Fruit fly (Drosophila melanogaster) whole organism, embryonic: ENCODE data around the gene Wdfy2.
A peak's percentile ranks its signal among the peaks of the same experiment; 100 is the strongest.

ENCODE experiments used
- Ada2b ChIP-seq: fragments of 200-800 bp; sonication (Bioruptor generic); IDR thresholded peaks from 2 replicates; pipeline ENCODE4 v1.3.6; 2022; ENCODE audit warnings: missing biosample characterization, missing genetic modification characterization
- BEAF-32 ChIP-seq: fragments of 200-800 bp; sonication (Bioruptor generic); optimal IDR thresholded peaks from 3 replicates; lab custom pipeline; 2017; ENCODE audit warnings: missing biosample characterization, missing genetic modification characterization, mild to moderate bottlenecking, moderate library complexity, missing genetic modification reagents
- BtbVII ChIP-seq: fragments of 200-800 bp; sonication (Bioruptor generic); optimal IDR thresholded peaks from 3 replicates; lab custom pipeline; 2017; ENCODE audit warnings: missing biosample characterization, mild to moderate bottlenecking, missing genetic modification characterization
- CG10209 ChIP-seq: fragments of 200-800 bp; sonication (Bioruptor generic); optimal IDR thresholded peaks from 3 replicates; lab custom pipeline; 2017; ENCODE audit warnings: missing biosample characterization, mild to moderate bottlenecking, missing genetic modification characterization, missing genetic modification reagents
- CG11696 ChIP-seq: fragments of 200-800 bp; sonication (Bioruptor generic); IDR thresholded peaks from 2 replicates; pipeline ENCODE4 v1.3.6; 2022; ENCODE audit warnings: missing biosample characterization, missing genetic modification characterization
- CG15073 ChIP-seq: fragments of 200-800 bp; sonication (Bioruptor generic); optimal IDR thresholded peaks from 2 replicates; lab custom pipeline; 2016; ENCODE audit warnings: missing biosample characterization, missing genetic modification characterization
- CG15269 ChIP-seq: fragments of 200-800 bp; sonication (Bioruptor generic); optimal IDR thresholded peaks from 2 replicates; lab custom pipeline; 2018; ENCODE audit warnings: missing biosample characterization, mild to moderate bottlenecking, missing genetic modification characterization, moderate library complexity
- CG16863 ChIP-seq: fragments of 200-800 bp; sonication (Bioruptor generic); optimal IDR thresholded peaks from 3 replicates; lab custom pipeline; 2016; ENCODE audit warnings: missing biosample characterization, missing genetic modification characterization
- CG17359 ChIP-seq: fragments of 200-800 bp; sonication (Bioruptor generic); optimal IDR thresholded peaks from 3 replicates; lab custom pipeline; 2018; ENCODE audit warnings: missing biosample characterization, mild to moderate bottlenecking, missing genetic modification characterization, moderate library complexity
- CG2712 ChIP-seq: fragments of 200-800 bp; optimal IDR thresholded peaks from 3 replicates; lab custom pipeline; 2019; ENCODE audit warnings: missing biosample characterization, mild to moderate bottlenecking, missing genetic modification characterization, moderate library complexity
- CG2889 ChIP-seq: fragments of 200-800 bp; sonication (Bioruptor generic); IDR thresholded peaks from 3 replicates; pipeline ENCODE4 v1.3.6; 2022; ENCODE audit warnings: missing biosample characterization, missing genetic modification characterization
- CG30020 ChIP-seq: fragments of 200-800 bp; optimal IDR thresholded peaks from 2 replicates; lab custom pipeline; 2019; ENCODE audit warnings: missing biosample characterization, mild to moderate bottlenecking, missing genetic modification characterization, moderate library complexity
- CG34376 ChIP-seq: fragments of 200-800 bp; sonication (Bioruptor generic); optimal IDR thresholded peaks from 2 replicates; lab custom pipeline; 2018; ENCODE audit warnings: missing biosample characterization, mild to moderate bottlenecking, missing genetic modification characterization
- CG3847 ChIP-seq: fragments of 200-800 bp; sonication (Bioruptor generic); IDR thresholded peaks from 2 replicates; pipeline ENCODE4 v1.3.6; 2022; ENCODE audit warnings: missing biosample characterization, missing genetic modification characterization
- CG43689 ChIP-seq: fragments of 200-800 bp; sonication (Bioruptor generic); IDR thresholded peaks from 2 replicates; pipeline ENCODE4 v1.3.6; 2022; ENCODE audit warnings: missing biosample characterization, missing genetic modification characterization
- CG4404 ChIP-seq: fragments of 200-800 bp; sonication (Bioruptor generic); IDR thresholded peaks from 2 replicates; pipeline ENCODE4 v1.3.6; 2022; ENCODE audit warnings: missing biosample characterization, missing genetic modification characterization
- CG4707 ChIP-seq: fragments of 200-800 bp; sonication (Bioruptor generic); optimal IDR thresholded peaks from 2 replicates; lab custom pipeline; 2018; ENCODE audit warnings: missing biosample characterization, mild to moderate bottlenecking, missing genetic modification characterization, moderate library complexity
- CG6175 ChIP-seq: fragments of 200-800 bp; sonication (Bioruptor generic); IDR thresholded peaks from 3 replicates; pipeline ENCODE4 v1.3.6; 2022; ENCODE audit warnings: missing biosample characterization, missing genetic modification characterization
- CG6791 ChIP-seq: fragments of 200-800 bp; sonication (Bioruptor generic); IDR thresholded peaks from 3 replicates; pipeline ENCODE4 v1.3.6; 2022; ENCODE audit warnings: missing biosample characterization, missing genetic modification characterization; ENCODE audit not compliant: partially characterized antibody
- CG7556 ChIP-seq: fragments of 200-800 bp; sonication (Bioruptor generic); optimal IDR thresholded peaks from 2 replicates; lab custom pipeline; 2017; ENCODE audit warnings: missing biosample characterization, mild to moderate bottlenecking, missing genetic modification characterization
- CG7928 ChIP-seq: fragments of 200-800 bp; sonication (Bioruptor generic); optimal IDR thresholded peaks from 2 replicates; lab custom pipeline; 2017; ENCODE audit warnings: missing biosample characterization, mild to moderate bottlenecking, missing genetic modification characterization
- CG8290 ChIP-seq, 3 experiments: fragments of 200-800 bp; sonication (Bioruptor generic); optimal IDR thresholded peaks; 2 replicates each; lab custom pipeline; 2016 to 2019; ENCODE audit warnings: missing biosample characterization in 3 of 3, missing genetic modification characterization in 3 of 3, mild to moderate bottlenecking in 2 of 3, moderate library complexity in 1 of 3
- CHES-1-like ChIP-seq: fragments of 200-800 bp; sonication (Bioruptor generic); optimal IDR thresholded peaks from 2 replicates; lab custom pipeline; 2016; ENCODE audit warnings: missing biosample characterization, missing genetic modification characterization
- CoRest ChIP-seq: fragments of 200-800 bp; sonication (Bioruptor generic); optimal IDR thresholded peaks from 3 replicates; lab custom pipeline; 2018; ENCODE audit warnings: missing biosample characterization, mild to moderate bottlenecking, missing genetic modification characterization, moderate library complexity
- E2f1 ChIP-seq: fragments of 200-800 bp; sonication (Bioruptor generic); IDR thresholded peaks from 2 replicates; pipeline ENCODE4 v1.3.6; 2022; ENCODE audit warnings: missing biosample characterization, missing genetic modification characterization
- Kr ChIP-seq: fragments of 200-800 bp; sonication (Bioruptor generic); optimal IDR thresholded peaks from 2 replicates; lab custom pipeline; 2017; ENCODE audit warnings: missing biosample characterization, mild to moderate bottlenecking, missing genetic modification characterization
- Myb ChIP-seq: fragments of 200-800 bp; sonication (Bioruptor generic); optimal IDR thresholded peaks from 2 replicates; lab custom pipeline; 2016; ENCODE audit warnings: missing biosample characterization, missing genetic modification characterization
- Nf-YA ChIP-seq: fragments of 200-800 bp; sonication (Bioruptor generic); IDR thresholded peaks from 2 replicates; pipeline ENCODE4 v1.3.6; 2022; ENCODE audit warnings: missing biosample characterization, missing genetic modification characterization
- Nf-YB ChIP-seq: fragments of 200-800 bp; sonication (Bioruptor generic); optimal IDR thresholded peaks from 3 replicates; lab custom pipeline; 2019; ENCODE audit warnings: missing biosample characterization, mild to moderate bottlenecking, missing genetic modification characterization, moderate library complexity
- Oli ChIP-seq: fragments of 200-800 bp; sonication (Bioruptor generic); optimal IDR thresholded peaks from 2 replicates; lab custom pipeline; 2018; ENCODE audit warnings: missing biosample characterization, mild to moderate bottlenecking, missing genetic modification characterization, moderate library complexity
- Trl ChIP-seq, 3 experiments: fragments of >200 bp in 2 of 3; fragments of 200-800 bp in 1 of 3; sonication (Bioruptor generic) in 1 of 3; optimal IDR thresholded peaks; 2 replicates in 1 of 3; 3 replicates in 2 of 3; lab custom pipeline; 2016 to 2017; ENCODE audit warnings: missing biosample characterization in 1 of 3, missing genetic modification characterization in 1 of 3
- Usf ChIP-seq: fragments of 200-800 bp; sonication (Bioruptor generic); optimal IDR thresholded peaks from 2 replicates; lab custom pipeline; 2017; ENCODE audit warnings: missing genotype, missing biosample characterization, missing genetic modification characterization
- Xrp1 ChIP-seq: fragments of 200-800 bp; sonication (Bioruptor generic); IDR thresholded peaks from 2 replicates; pipeline ENCODE4 v1.3.6; 2022; ENCODE audit warnings: missing biosample characterization, missing genetic modification characterization
- bsh ChIP-seq, 2 experiments: fragments of 200-800 bp; sonication (Bioruptor generic); optimal IDR thresholded peaks; 2 replicates each; lab custom pipeline; 2017 to 2018; ENCODE audit warnings: mild to moderate bottlenecking in 2 of 2, missing biosample characterization in 2 of 2, missing genetic modification characterization in 2 of 2, moderate library complexity in 1 of 2
- cad ChIP-seq: fragments of >200 bp; optimal IDR thresholded peaks from 2 replicates; lab custom pipeline; 2017; ENCODE audit warnings: missing biosample characterization, missing genetic modification characterization
- chif ChIP-seq, 2 experiments: fragments of 200-800 bp; sonication (Bioruptor generic); optimal IDR thresholded peaks; 3 replicates each; lab custom pipeline; 2016; ENCODE audit warnings: missing biosample characterization in 2 of 2, missing genetic modification characterization in 2 of 2
- danr ChIP-seq: fragments of 200-800 bp; sonication (Bioruptor generic); IDR thresholded peaks from 2 replicates; pipeline ENCODE4 v1.3.6; 2022; ENCODE audit warnings: missing biosample characterization, missing genetic modification characterization
- exex ChIP-seq: fragments of 200-800 bp; sonication (Bioruptor generic); optimal IDR thresholded peaks from 4 replicates; lab custom pipeline; 2018; ENCODE audit warnings: missing biosample characterization, mild to moderate bottlenecking, missing genetic modification characterization, moderate library complexity
- gro ChIP-seq: fragments of 200-800 bp; sonication (Bioruptor generic); optimal IDR thresholded peaks from 2 replicates; lab custom pipeline; 2016; ENCODE audit warnings: missing biosample characterization, missing genetic modification characterization
- hkb ChIP-seq, 2 experiments: fragments of 200-800 bp in 1 of 2; fragments of >200 bp in 1 of 2; sonication (Bioruptor generic) in 1 of 2; IDR thresholded peaks in 1 of 2; optimal IDR thresholded peaks in 1 of 2; 2 replicates each; pipeline versions ENCODE4 v1.3.6 to Lab custom; 2017 to 2022; ENCODE audit warnings: missing biosample characterization in 1 of 2, missing genetic modification characterization in 1 of 2
- hth ChIP-seq: fragments of >200 bp; optimal IDR thresholded peaks from 2 replicates; lab custom pipeline; 2017; ENCODE audit warnings: inconsistent platforms
- ind ChIP-seq: fragments of 200-800 bp; sonication (Bioruptor generic); optimal IDR thresholded peaks from 3 replicates; lab custom pipeline; 2016; ENCODE audit warnings: missing biosample characterization, missing genetic modification characterization
- jumu ChIP-seq: fragments of 200-800 bp; sonication (Bioruptor generic); optimal IDR thresholded peaks from 3 replicates; lab custom pipeline; 2016; ENCODE audit warnings: missing biosample characterization, missing genetic modification characterization
- maf-S ChIP-seq: fragments of 200-800 bp; sonication (Bioruptor generic); optimal IDR thresholded peaks from 2 replicates; lab custom pipeline; 2016; ENCODE audit warnings: missing biosample characterization, missing genetic modification characterization
- phol ChIP-seq: fragments of 200-800 bp; sonication (Bioruptor generic); optimal IDR thresholded peaks from 3 replicates; lab custom pipeline; 2018; ENCODE audit warnings: missing biosample characterization, mild to moderate bottlenecking, missing genetic modification characterization, moderate library complexity
- repo ChIP-seq: fragments of 200-800 bp; sonication (Bioruptor generic); optimal IDR thresholded peaks from 2 replicates; lab custom pipeline; 2016; ENCODE audit warnings: missing biosample characterization, missing genetic modification characterization
- tll ChIP-seq, 2 experiments: fragments of 200-800 bp in 1 of 2; fragments of >200 bp in 1 of 2; sonication (Bioruptor generic) in 1 of 2; optimal IDR thresholded peaks; 2 replicates each; lab custom pipeline; 2017 to 2019; ENCODE audit warnings: missing biosample characterization in 2 of 2, missing genetic modification characterization in 2 of 2, mild to moderate bottlenecking in 1 of 2, moderate library complexity in 1 of 2
- ttk ChIP-seq: fragments of 200-800 bp; sonication (Bioruptor generic); IDR thresholded peaks from 2 replicates; pipeline ENCODE4 v2.1.2; 2022; ENCODE audit warnings: missing biosample characterization, missing genetic modification characterization
- wek ChIP-seq: fragments of 200-800 bp; sonication (Bioruptor generic); optimal IDR thresholded peaks from 3 replicates; lab custom pipeline; 2018; ENCODE audit warnings: missing biosample characterization, mild to moderate bottlenecking, missing genetic modification characterization, moderate library complexity

Wdfy2 gene

DNA sequence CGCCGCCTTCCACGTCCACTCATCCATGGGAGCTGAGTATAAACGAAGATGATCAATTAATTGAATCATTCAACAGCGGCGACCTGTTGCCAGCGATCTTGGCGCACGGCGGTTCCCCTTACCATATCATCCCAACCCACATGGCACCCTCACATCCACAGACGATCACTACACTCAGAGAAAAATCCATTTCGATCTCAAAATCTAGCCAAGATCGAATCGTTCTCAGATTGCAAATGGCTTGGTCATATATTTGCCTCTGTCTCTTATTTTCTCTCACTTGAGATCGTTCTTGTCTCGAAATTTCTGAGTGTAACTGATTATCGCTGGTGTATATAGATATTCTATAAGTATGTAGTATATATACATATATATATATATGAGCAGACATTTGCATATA is 45.3 kb downstream of the Wdfy2 start (continued):
- TF ChIP-seq Usf (GFP tag; lab: Kevin White, UChicago) (no peak), maf-S (GFP tag; lab: Kevin White, UChicago) (no peak), Myb (peak; percentile 8), CG11696 (GFP tag; lab: Robert Waterston, UW) (no peak), CG2889 (GFP tag; lab: Robert Waterston, UW) (0 out of 3 replicates have a peak, but pooled peaks have one; percentile 45), CG30020 (no peak), Xrp1 (GFP tag; lab: Robert Waterston, UW) (peak; percentile 64), CG17359 (tag; lab: Kevin White, UChicago) (peak; percentile 67), CG4707 (no peak), CG43689 (GFP tag; lab: Robert Waterston, UW) (peak; percentile 32; the same call in 1 of the 2 replicates), CG2712 (tag; lab: Kevin White, UChicago) (peak; percentile 70), bsh (GFP tag; optimal IDR thresholded peaks at IDR 0.05; lab: Kevin White, UChicago) (peak in 1 of 2 experiments; percentile 68), ttk (peak; percentile 51), hkb (optimal IDR thresholded peaks at IDR 0.05; lab: Kevin White, UChicago) (no peak), hkb (GFP tag; IDR thresholded peaks at IDR 0.05; lab: Robert Waterston, UW) (peak; percentile 65), Oli (tag; lab: Kevin White, UChicago) (peak; percentile 54), CG7556 (GFP tag; lab: Kevin White, UChicago) (peak; percentile 15), cad (no peak), BtbVII (peak; percentile 18), exex (tag; lab: Kevin White, UChicago) (peak; percentile 4), CG10209 (peak; percentile 39), Nf-YB (no peak), ind (GFP tag; lab: Kevin White, UChicago) (peak; percentile 65), CoRest (tag; lab: Kevin White, UChicago) (peak; percentile 63), CG16863 (GFP tag; lab: Kevin White, UChicago) (peak; percentile 8), Trl (optimal IDR thresholded peaks at IDR 0.05; lab: Kevin White, UChicago) (no peak), Trl (GFP tag; optimal IDR thresholded peaks at IDR 0.05; lab: Kevin White, UChicago) (peak; percentile 38), CG3847 (GFP tag; lab: Robert Waterston, UW) (peak; percentile 56), phol (tag; lab: Kevin White, UChicago) (peak; percentile 44), danr (GFP tag; lab: Robert Waterston, UW) (no peak), Kr (no peak), gro (GFP tag; lab: Kevin White, UChicago) (no peak), CG15073 (no peak), Nf-YA (GFP tag; lab: Robert Waterston, UW) (0 out of 2 replicates have a peak, but pooled peaks have one; percentile 9), tll (GFP tag; optimal IDR thresholded peaks at IDR 0.05; lab: Kevin White, UChicago) (no peak), CG4404 (GFP tag; lab: Robert Waterston, UW) (no peak), jumu (no peak), chif (GFP tag; optimal IDR thresholded peaks at IDR 0.05; lab: Kevin White, UChicago) (peak; percentile 6 to 8), Ada2b (GFP tag; lab: Robert Waterston, UW) (peak; percentile 43; the same call in 1 of the 2 replicates), CG7928 (GFP tag; lab: Kevin White, UChicago) (no peak), CG8290 (GFP tag; optimal IDR thresholded peaks at IDR 0.05; lab: Kevin White, UChicago) (no peak), CG8290 (tag; optimal IDR thresholded peaks at IDR 0.05; lab: Kevin White, UChicago) (peak in 1 of 2 experiments; percentile 84), BEAF-32 (GFP tag; lab: Kevin White, UChicago) (no peak), CG34376 (GFP tag; lab: Kevin White, UChicago) (no peak), repo (no peak), CG6791 (GFP tag; lab: Robert Waterston, UW) (no peak), hth (lab: Kevin White, UChicago) (no peak), E2f1 (GFP tag; lab: Robert Waterston, UW) (peak; percentile 57), CG6175 (no peak), CHES-1-like (no peak), wek (no peak), CG15269 (tag; lab: Kevin White, UChicago) (peak; percentile 72)
